Worm (Caenorhabditis elegans) whole organism, L4/young adult: Measurements from ENCODE around the gene vps-36.

Experiments used
- W03F9.2 ChIP-seq: fragments of 150-350 bp; optimal IDR thresholded peaks from 2 replicates; lab custom pipeline; 2014; ENCODE audit warnings: missing biosample characterization, missing genetic modification characterization
- dao-5 ChIP-seq: sonication (generic microtip); optimal IDR thresholded peaks from 2 replicates; lab custom pipeline; 2016; ENCODE audit warnings: missing genotype, missing genetic modification characterization, moderate library complexity, missing compliant biosample characterization

- TF ChIP-seq dao-5 (tag; lab: Kevin White, UChicago) (no peak), W03F9.2 (tag; lab: Kevin White, UChicago) (no peak)
These were observed 35.7 kb downstream of the vps-36 start, which contains the start of gene F58B4.6 for ce11 chrV:10924731-10925130.
